Worm (Caenorhabditis elegans): ENCODE measurements around the gene F46F5.13.

Gene F46F5.13

ce11 chrII:759788-760187 is 43.3 kb upstream of the F46F5.13 start:
- TF ChIP-seq lsy-2 (tag; optimal IDR thresholded peaks at IDR 0.05) (peak; percentile 24 to 67), nhr-77 (tag; optimal IDR thresholded peaks at IDR 0.05) (no peak), nhr-90 (tag; optimal IDR thresholded peaks at IDR 0.05; ENCODE audit: poor library complexity) (no peak), fos-1 (tag; optimal IDR thresholded peaks at IDR 0.05) (peak; percentile 12), nhr-85 (tag) (no peak), lin-15B (tag; optimal IDR thresholded peaks at IDR 0.05) (no peak), xbp-1 (tag; optimal IDR thresholded peaks at IDR 0.05) (peak; percentile 41), egl-13 (tag; optimal IDR thresholded peaks at IDR 0.05) (peak; percentile 50), nhr-28 (tag; optimal IDR thresholded peaks at IDR 0.05) (no peak), swsn-7 (tag; optimal IDR thresholded peaks at IDR 0.05) (peak; percentile 41), unc-86 (tag; optimal IDR thresholded peaks at IDR 0.05) (peak; percentile 35), snu-23 (GFP tag; optimal IDR thresholded peaks at IDR 0.05) (peak; percentile 54), unc-30 (tag; optimal IDR thresholded peaks at IDR 0.05) (no peak), zag-1 (tag; optimal IDR thresholded peaks at IDR 0.05) (peak; percentile 60), skn-1 (tag; optimal IDR thresholded peaks at IDR 0.05) (peak; percentile 45), aha-1 (tag; optimal IDR thresholded peaks at IDR 0.05) (no peak), nhr-71 (tag; optimal IDR thresholded peaks at IDR 0.05) (peak; percentile 68), sox-4 (tag; optimal IDR thresholded peaks at IDR 0.05) (no peak), fkh-8 (tag; optimal IDR thresholded peaks at IDR 0.05) (peak; percentile 90), hlh-4 (tag; optimal IDR thresholded peaks at IDR 0.05) (no peak), efl-3 (GFP tag; optimal IDR thresholded peaks at IDR 0.05) (no peak), unc-98 (GFP tag; IDR thresholded peaks at IDR 0.05) (no peak), nhr-237 (tag; optimal IDR thresholded peaks at IDR 0.05) (no peak), vab-15 (tag; optimal IDR thresholded peaks at IDR 0.05) (no peak), dsc-1 (tag; optimal IDR thresholded peaks at IDR 0.05) (peak; percentile 78), lin-39 (tag; optimal IDR thresholded peaks at IDR 0.05) (no peak), tbx-2 (tag; optimal IDR thresholded peaks at IDR 0.05) (peak; percentile 27), efl-1 (optimal IDR thresholded peaks at IDR 0.05) (peak; percentile 33 to 35), efl-1 (GFP tag; optimal IDR thresholded peaks at IDR 0.05 in 1 of 2) (peak in 1 of 2 experiments; percentile 81), ceh-82 (tag; optimal IDR thresholded peaks at IDR 0.05) (peak; percentile 36 to 60 (median 60)), lin-35 (GFP tag; optimal IDR thresholded peaks at IDR 0.05) (peak in 1 of 2 experiments; percentile 38), grh-1 (GFP tag; IDR thresholded peaks at IDR 0.05) (no peak), lin-14 (GFP tag; optimal IDR thresholded peaks at IDR 0.05) (peak; percentile 85), ceh-88 (GFP tag; IDR thresholded peaks at IDR 0.05) (no peak), lir-3 (tag; optimal IDR thresholded peaks at IDR 0.05; ENCODE audit: poor library complexity) (no peak), rnt-1 (tag; optimal IDR thresholded peaks at IDR 0.05) (peak; percentile 28), mab-9 (GFP tag; IDR thresholded peaks at IDR 0.05) (0 out of 2 replicates have a peak, but pooled peaks have one; percentile 42), dpl-1 (GFP tag; optimal IDR thresholded peaks at IDR 0.05) (peak in 1 of 3 experiments; percentile 40), sup-37 (GFP tag; optimal IDR thresholded peaks at IDR 0.05) (no peak), mep-1 (tag; optimal IDR thresholded peaks at IDR 0.05) (peak; percentile 33), sptf-1 (tag; optimal IDR thresholded peaks at IDR 0.05) (no peak), C16A3.4 (tag; optimal IDR thresholded peaks at IDR 0.05) (no peak), nhr-47 (tag; optimal IDR thresholded peaks at IDR 0.05) (peak; percentile 60), fkh-10 (GFP tag; optimal IDR thresholded peaks at IDR 0.05) (peak; percentile 61), ets-5 (GFP tag; IDR thresholded peaks at IDR 0.05) (no peak), ceh-63 (GFP tag; optimal IDR thresholded peaks at IDR 0.05) (no peak), zip-4 (GFP tag; optimal IDR thresholded peaks at IDR 0.05) (no peak), pqm-1 (tag; optimal IDR thresholded peaks at IDR 0.05) (no peak), hlh-17 (GFP tag; optimal IDR thresholded peaks at IDR 0.05; ENCODE audit: borderline replicate concordance) (no peak), nhr-76 (tag; optimal IDR thresholded peaks at IDR 0.05) (no peak)

Data from whole organism, L1 larva.